Fruit fly (Drosophila melanogaster): Measurements from ENCODE around the gene Ptp61F.

Gene Ptp61F

dm6 chr3L:1313039-1313766 lies 161.9 kb downstream of the Ptp61F start, which contains the start of the genes sturkopf and Herc4 (continued):
- TF ChIP-seq ro (GFP tag; IDR thresholded peaks at IDR 0.05) (peak; percentile 7; the same call in 1 of the 2 replicates), chn (GFP tag; optimal IDR thresholded peaks at IDR 0.05) (peak; percentile 59), pb (GFP tag; optimal IDR thresholded peaks at IDR 0.05) (peak; percentile 27), CG9437 (GFP tag; optimal IDR thresholded peaks at IDR 0.05) (peak; percentile 85), crol (GFP tag; IDR thresholded peaks at IDR 0.05) (no peak), exex (tag; optimal IDR thresholded peaks at IDR 0.05) (peak; percentile 39), pan (optimal IDR thresholded peaks at IDR 0.05) (no peak), pan (GFP tag; optimal IDR thresholded peaks at IDR 0.05 in 1 of 2, IDR thresholded peaks at IDR 0.05 in 1 of 2) (peak in 1 of 2 experiments; percentile 53), CG11723 (GFP tag; optimal IDR thresholded peaks at IDR 0.05) (peak; percentile 52), gsb (GFP tag; IDR thresholded peaks at IDR 0.05) (peak; percentile 39; the same call in 1 of the 2 replicates), CG18619 (GFP tag; optimal IDR thresholded peaks at IDR 0.05) (peak; percentile 80), gsb-n (tag; optimal IDR thresholded peaks at IDR 0.05) (no peak), CG6689 (GFP tag; IDR thresholded peaks at IDR 0.05) (peak; percentile 64), ranshi (GFP tag; IDR thresholded peaks at IDR 0.05) (peak; percentile 43), D19B (GFP tag; optimal IDR thresholded peaks at IDR 0.05) (peak; percentile 82), Dip3 (GFP tag; optimal IDR thresholded peaks at IDR 0.05) (peak; percentile 74), Hr51 (GFP tag; optimal IDR thresholded peaks at IDR 0.05) (peak; percentile 51 to 71), ssp (GFP tag; IDR thresholded peaks at IDR 0.05) (0 out of 2 replicates have a peak, but pooled peaks have one; percentile 16), CG3163 (GFP tag; optimal IDR thresholded peaks at IDR 0.05) (peak; percentile 44), PHDP (tag; optimal IDR thresholded peaks at IDR 0.05) (peak; percentile 72), CG18599 (GFP tag; optimal IDR thresholded peaks at IDR 0.05) (peak; percentile 69), CG4424 (GFP tag; optimal IDR thresholded peaks at IDR 0.05) (peak; percentile 71), CG10654 (GFP tag; optimal IDR thresholded peaks at IDR 0.05) (peak; percentile 53), lola (GFP tag; optimal IDR thresholded peaks at IDR 0.05) (peak in 1 of 3 experiments; percentile 85), CG8478 (optimal IDR thresholded peaks at IDR 0.05) (no peak), chm (GFP tag; IDR thresholded peaks at IDR 0.05) (0 out of 2 replicates have a peak, but pooled peaks have one; percentile 9), Max (GFP tag; optimal IDR thresholded peaks at IDR 0.05) (peak; percentile 45), nmo (GFP tag; optimal IDR thresholded peaks at IDR 0.05) (peak; percentile 78), CG13894 (tag; optimal IDR thresholded peaks at IDR 0.05) (peak; percentile 51), shn (GFP tag; optimal IDR thresholded peaks at IDR 0.05) (peak; percentile 78), chif (GFP tag; optimal IDR thresholded peaks at IDR 0.05) (peak; percentile 64 to 77), ash1 (GFP tag; optimal IDR thresholded peaks at IDR 0.05) (no peak), cad (GFP tag; optimal IDR thresholded peaks at IDR 0.05) (no peak), aop (GFP tag; IDR thresholded peaks at IDR 0.05) (no peak), Optix (GFP tag; IDR thresholded peaks at IDR 0.05) (peak; percentile 35; the same call in 1 of the 3 replicates), Hr3 (GFP tag; optimal IDR thresholded peaks at IDR 0.05) (peak; percentile 72), nau (GFP tag; optimal IDR thresholded peaks at IDR 0.05) (no peak), dysf (GFP tag; IDR thresholded peaks at IDR 0.05) (peak; percentile 61; the same call in 1 of the 3 replicates), da (GFP tag; optimal IDR thresholded peaks at IDR 0.05) (peak; percentile 47), Opbp (GFP tag; IDR thresholded peaks at IDR 0.05; ENCODE audit: partially characterized antibody) (peak; percentile 37; the same call in 1 of the 3 replicates), CG4282 (GFP tag; optimal IDR thresholded peaks at IDR 0.05) (no peak), CG15479 (GFP tag; optimal IDR thresholded peaks at IDR 0.05) (no peak), Sox100B (GFP tag; optimal IDR thresholded peaks at IDR 0.05) (no peak), CG15601 (tag; optimal IDR thresholded peaks at IDR 0.05) (no peak), pros (GFP tag; optimal IDR thresholded peaks at IDR 0.05) (peak; percentile 2), stc (GFP tag; IDR thresholded peaks at IDR 0.05) (no peak), CG10979 (tag; optimal IDR thresholded peaks at IDR 0.05) (peak; percentile 40), CG2199 (GFP tag; IDR thresholded peaks at IDR 0.05) (no peak), CG7928 (GFP tag; optimal IDR thresholded peaks at IDR 0.05) (peak; percentile 95)

All from whole organism, embryonic.